Worm (Caenorhabditis elegans) whole organism, L4/young adult: Measurements from ENCODE around the gene C03B1.10.

ENCODE experiments used
- W03F9.2 ChIP-seq: fragments of 150-350 bp; optimal IDR thresholded peaks from 2 replicates; lab custom pipeline; 2014; ENCODE audit warnings: missing biosample characterization, missing genetic modification characterization
- dao-5 ChIP-seq: sonication (generic microtip); optimal IDR thresholded peaks from 2 replicates; lab custom pipeline; 2016; ENCODE audit warnings: missing genotype, missing genetic modification characterization, moderate library complexity, missing compliant biosample characterization
- him-1 ChIP-seq: sonication (generic microtip); optimal IDR thresholded peaks from 2 replicates; lab custom pipeline; 2016; ENCODE audit warnings: missing genotype, missing genetic modification reagents, missing genetic modification characterization, missing compliant biosample characterization

DNA sequence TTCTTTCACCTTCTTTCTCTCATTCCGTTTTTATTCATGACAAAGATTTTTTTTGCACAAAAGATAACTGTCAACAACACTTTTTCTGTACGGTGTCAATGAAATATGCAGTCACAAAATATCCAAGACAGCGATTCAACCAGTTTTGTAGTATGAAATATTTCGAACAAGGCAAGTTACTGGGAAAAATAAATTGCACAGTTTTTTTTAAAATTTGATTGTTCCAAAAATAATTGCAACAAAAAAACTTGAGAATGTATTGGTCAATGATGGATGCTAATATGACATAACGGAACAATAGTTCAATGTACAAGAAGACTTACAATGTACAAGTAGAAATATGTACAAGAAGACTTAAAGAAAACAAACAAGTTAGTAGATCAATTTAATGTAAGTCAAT lies 11.9 kb downstream of the C03B1.10 start:
- TF ChIP-seq him-1 (tag; lab: Kevin White, UChicago) (no peak), W03F9.2 (tag; lab: Kevin White, UChicago) (no peak), dao-5 (tag; lab: Kevin White, UChicago) (no peak)
